Fruit fly (Drosophila melanogaster) whole organism, embryonic: ENCODE results near the gene CG12078.

Experiments
- Abd-B ChIP-seq: fragments of 200-800 bp; sonication (Bioruptor generic); optimal IDR thresholded peaks from 2 replicates; lab custom pipeline; 2018; ENCODE audit warnings: missing biosample characterization, mild to moderate bottlenecking, missing genetic modification characterization, moderate library complexity
- Ada2b ChIP-seq: fragments of 200-800 bp; sonication (Bioruptor generic); IDR thresholded peaks from 2 replicates; pipeline ENCODE4 v1.3.6; 2022; ENCODE audit warnings: missing biosample characterization, missing genetic modification characterization
- Aef1 ChIP-seq: fragments of 200-800 bp; sonication (Bioruptor generic); IDR thresholded peaks from 3 replicates; pipeline ENCODE4 v1.3.6; 2022; ENCODE audit warnings: missing biosample characterization, missing genetic modification characterization
- CG10209 ChIP-seq: fragments of 200-800 bp; sonication (Bioruptor generic); optimal IDR thresholded peaks from 3 replicates; lab custom pipeline; 2017; ENCODE audit warnings: missing biosample characterization, mild to moderate bottlenecking, missing genetic modification characterization, missing genetic modification reagents
- CG10543 ChIP-seq: fragments of 200-800 bp; sonication (Bioruptor generic); optimal IDR thresholded peaks from 3 replicates; lab custom pipeline; 2017; ENCODE audit warnings: missing biosample characterization, mild to moderate bottlenecking, missing genetic modification characterization, moderate library complexity
- CG10959 ChIP-seq: fragments of 200-800 bp; sonication (Bioruptor generic); IDR thresholded peaks from 2 replicates; pipeline ENCODE4 v1.3.6; 2022; ENCODE audit warnings: missing biosample characterization, missing genetic modification characterization
- CG11560 ChIP-seq: fragments of 200-800 bp; sonication (Bioruptor generic); IDR thresholded peaks from 3 replicates; pipeline ENCODE4 v1.3.6; 2022; ENCODE audit warnings: missing biosample characterization, missing genetic modification characterization
- CG11695 ChIP-seq: fragments of 200-800 bp; sonication (Bioruptor generic); IDR thresholded peaks from 3 replicates; pipeline ENCODE4 v1.3.6; 2022; ENCODE audit warnings: missing biosample characterization, missing genetic modification characterization
- CG13424 ChIP-seq: fragments of 200-800 bp; sonication (Bioruptor generic); optimal IDR thresholded peaks from 2 replicates; lab custom pipeline; 2019; ENCODE audit warnings: missing biosample characterization, mild to moderate bottlenecking, missing genetic modification characterization, moderate library complexity
- CG14014 ChIP-seq: fragments of 200-800 bp; sonication (Bioruptor generic); IDR thresholded peaks from 2 replicates; pipeline ENCODE4 v1.3.6; 2022; ENCODE audit warnings: missing biosample characterization, missing genetic modification characterization
- CG15514 ChIP-seq: fragments of 200-800 bp; sonication (Bioruptor generic); optimal IDR thresholded peaks from 3 replicates; lab custom pipeline; 2017; ENCODE audit warnings: missing biosample characterization, missing genetic modification characterization, mild to moderate bottlenecking, moderate library complexity, missing genetic modification reagents
- CG16813 ChIP-seq: fragments of 200-800 bp; sonication (Bioruptor generic); IDR thresholded peaks from 3 replicates; pipeline ENCODE4 v1.3.6; 2022; ENCODE audit warnings: missing biosample characterization, missing genetic modification characterization; ENCODE audit not compliant: partially characterized antibody
- CG1832 ChIP-seq: fragments of 200-800 bp; sonication (Bioruptor generic); optimal IDR thresholded peaks from 2 replicates; lab custom pipeline; 2017; ENCODE audit warnings: missing biosample characterization, mild to moderate bottlenecking, missing genetic modification characterization, inconsistent platforms
- CG2120 ChIP-seq: fragments of 200-800 bp; sonication (Bioruptor generic); optimal IDR thresholded peaks from 3 replicates; lab custom pipeline; 2016; ENCODE audit warnings: missing biosample characterization, missing genetic modification characterization
- CG2199 ChIP-seq: fragments of 200-800 bp; sonication (Bioruptor generic); IDR thresholded peaks from 3 replicates; pipeline ENCODE4 v1.3.6; 2022; ENCODE audit warnings: missing biosample characterization, missing genetic modification characterization
- CG30020 ChIP-seq: fragments of 200-800 bp; optimal IDR thresholded peaks from 2 replicates; lab custom pipeline; 2019; ENCODE audit warnings: missing biosample characterization, mild to moderate bottlenecking, missing genetic modification characterization, moderate library complexity
- CG4854 ChIP-seq: fragments of 200-800 bp; sonication (Bioruptor generic); optimal IDR thresholded peaks from 2 replicates; lab custom pipeline; 2016; ENCODE audit warnings: missing biosample characterization, missing genetic modification characterization, inconsistent platforms
- CG6689 ChIP-seq: fragments of 200-800 bp; sonication (Bioruptor generic); IDR thresholded peaks from 2 replicates; pipeline ENCODE4 v1.3.6; 2022; ENCODE audit warnings: missing biosample characterization, missing genetic modification characterization
- CG7745 ChIP-seq: fragments of 200-800 bp; sonication (Bioruptor generic); optimal IDR thresholded peaks from 2 replicates; lab custom pipeline; 2018; ENCODE audit warnings: missing biosample characterization, mild to moderate bottlenecking, missing genetic modification characterization, moderate library complexity
- CG7987 ChIP-seq: fragments of 200-800 bp; sonication (Bioruptor generic); optimal IDR thresholded peaks from 2 replicates; lab custom pipeline; 2018; ENCODE audit warnings: missing biosample characterization, mild to moderate bottlenecking, missing genetic modification characterization, moderate library complexity
- CG8281 ChIP-seq: fragments of 200-800 bp; sonication (Bioruptor generic); optimal IDR thresholded peaks from 2 replicates; lab custom pipeline; 2018; ENCODE audit warnings: missing biosample characterization, mild to moderate bottlenecking, missing genetic modification characterization, moderate library complexity
- CG9817 ChIP-seq: fragments of 200-800 bp; sonication (Bioruptor generic); optimal IDR thresholded peaks from 2 replicates; lab custom pipeline; 2018; ENCODE audit warnings: missing biosample characterization, mild to moderate bottlenecking, missing genetic modification characterization, moderate library complexity
- CTCF ChIP-seq: fragments of 200-800 bp; sonication (Bioruptor generic); optimal IDR thresholded peaks from 2 replicates; lab custom pipeline; 2017; ENCODE audit warnings: missing biosample characterization, mild to moderate bottlenecking, missing genetic modification characterization, moderate library complexity
- Dip2 ChIP-seq: fragments of 200-800 bp; sonication (Bioruptor generic); IDR thresholded peaks from 2 replicates; pipeline ENCODE4 v1.3.6; 2022; ENCODE audit warnings: missing biosample characterization, missing genetic modification characterization
- ERR ChIP-seq: fragments of 200-800 bp; sonication (Bioruptor generic); optimal IDR thresholded peaks from 2 replicates; lab custom pipeline; 2016; ENCODE audit warnings: missing biosample characterization, missing genetic modification characterization
- Hsf ChIP-seq: fragments of 200-800 bp; sonication (Bioruptor generic); optimal IDR thresholded peaks from 3 replicates; lab custom pipeline; 2016; ENCODE audit warnings: missing biosample characterization, missing genetic modification characterization
- Neu2 ChIP-seq: fragments of 200-800 bp; sonication (Bioruptor generic); optimal IDR thresholded peaks from 3 replicates; lab custom pipeline; 2016; ENCODE audit warnings: missing biosample characterization, missing genetic modification characterization, borderline replicate concordance
- Nf-YA ChIP-seq: fragments of 200-800 bp; sonication (Bioruptor generic); IDR thresholded peaks from 2 replicates; pipeline ENCODE4 v1.3.6; 2022; ENCODE audit warnings: missing biosample characterization, missing genetic modification characterization
- Oli ChIP-seq: fragments of 200-800 bp; sonication (Bioruptor generic); optimal IDR thresholded peaks from 2 replicates; lab custom pipeline; 2018; ENCODE audit warnings: missing biosample characterization, mild to moderate bottlenecking, missing genetic modification characterization, moderate library complexity
- Rfx ChIP-seq: fragments of 200-800 bp; sonication (Bioruptor generic); IDR thresholded peaks from 2 replicates; pipeline ENCODE4 v1.3.6; 2022; ENCODE audit warnings: missing biosample characterization, missing genetic modification characterization
- Scr ChIP-seq: fragments of 200-800 bp; sonication (Bioruptor generic); IDR thresholded peaks from 2 replicates; pipeline ENCODE4 v1.3.6; 2022; ENCODE audit warnings: missing biosample characterization, missing genetic modification characterization; ENCODE audit not compliant: partially characterized antibody
- Sin3A ChIP-seq: fragments of >200 bp; optimal IDR thresholded peaks from 2 replicates; lab custom pipeline; 2018
- Spps ChIP-seq: fragments of 200-800 bp; sonication (Bioruptor generic); optimal IDR thresholded peaks from 2 replicates; lab custom pipeline; 2018; ENCODE audit warnings: missing biosample characterization, mild to moderate bottlenecking, missing genetic modification characterization
- Sry-δ ChIP-seq: fragments of 200-800 bp; sonication (Bioruptor generic); optimal IDR thresholded peaks from 2 replicates; lab custom pipeline; 2016; ENCODE audit warnings: missing biosample characterization, missing genetic modification characterization
- Taf1 ChIP-seq: fragments of 200-800 bp; sonication (Bioruptor generic); IDR thresholded peaks from 2 replicates; pipeline ENCODE4 v1.3.6; 2022; ENCODE audit warnings: missing biosample characterization, missing genetic modification characterization
- ara ChIP-seq: fragments of 200-800 bp; sonication (Bioruptor generic); IDR thresholded peaks from 2 replicates; pipeline ENCODE4 v1.3.6; 2022; ENCODE audit warnings: missing biosample characterization, missing genetic modification characterization
- bigmax ChIP-seq: fragments of 200-800 bp; sonication (Bioruptor generic); optimal IDR thresholded peaks from 2 replicates; lab custom pipeline; 2018; ENCODE audit warnings: missing biosample characterization, mild to moderate bottlenecking, missing genetic modification characterization
- da ChIP-seq: fragments of 200-800 bp; sonication (Bioruptor generic); optimal IDR thresholded peaks from 2 replicates; lab custom pipeline; 2016; ENCODE audit warnings: missing biosample characterization, missing genetic modification characterization
- dmrt99B ChIP-seq: fragments of 200-800 bp; sonication (Bioruptor generic); optimal IDR thresholded peaks from 2 replicates; lab custom pipeline; 2018; ENCODE audit warnings: missing biosample characterization, mild to moderate bottlenecking, missing genetic modification characterization, moderate library complexity
- fd64A ChIP-seq: fragments of 200-800 bp; sonication (Bioruptor generic); optimal IDR thresholded peaks from 3 replicates; lab custom pipeline; 2018; ENCODE audit warnings: missing biosample characterization, mild to moderate bottlenecking, missing genetic modification characterization
- gce ChIP-seq: fragments of 200-800 bp; sonication (Bioruptor generic); IDR thresholded peaks from 3 replicates; pipeline ENCODE4 v1.3.6; 2022; ENCODE audit warnings: missing biosample characterization, missing genetic modification characterization
- grn ChIP-seq: fragments of 200-800 bp; sonication (Bioruptor generic); optimal IDR thresholded peaks from 3 replicates; lab custom pipeline; 2017; ENCODE audit warnings: missing biosample characterization, missing genetic modification characterization
- gro ChIP-seq: fragments of 200-800 bp; sonication (Bioruptor generic); optimal IDR thresholded peaks from 2 replicates; lab custom pipeline; 2016; ENCODE audit warnings: missing biosample characterization, missing genetic modification characterization
- jumu ChIP-seq: fragments of 200-800 bp; sonication (Bioruptor generic); optimal IDR thresholded peaks from 3 replicates; lab custom pipeline; 2016; ENCODE audit warnings: missing biosample characterization, missing genetic modification characterization
- knrl ChIP-seq: fragments of 200-800 bp; sonication (Bioruptor generic); IDR thresholded peaks from 3 replicates; pipeline ENCODE4 v1.3.6; 2022; ENCODE audit warnings: missing biosample characterization, missing genetic modification characterization; ENCODE audit not compliant: partially characterized antibody
- lilli ChIP-seq: fragments of 200-800 bp; sonication (Bioruptor generic); optimal IDR thresholded peaks from 3 replicates; lab custom pipeline; 2016; ENCODE audit warnings: missing biosample characterization, missing genetic modification characterization
- pb ChIP-seq: fragments of 200-800 bp; sonication (Bioruptor generic); optimal IDR thresholded peaks from 3 replicates; lab custom pipeline; 2016; ENCODE audit warnings: missing biosample characterization, missing genetic modification characterization
- pros ChIP-seq: fragments of 200-800 bp; sonication (Bioruptor generic); optimal IDR thresholded peaks from 3 replicates; lab custom pipeline; 2019; ENCODE audit warnings: missing biosample characterization, mild to moderate bottlenecking, missing genetic modification characterization, moderate library complexity
- psq ChIP-seq: fragments of 200-800 bp; sonication (Bioruptor generic); optimal IDR thresholded peaks from 2 replicates; lab custom pipeline; 2017; ENCODE audit warnings: missing biosample characterization, missing genetic modification characterization
- repo ChIP-seq: fragments of 200-800 bp; sonication (Bioruptor generic); optimal IDR thresholded peaks from 2 replicates; lab custom pipeline; 2016; ENCODE audit warnings: missing biosample characterization, missing genetic modification characterization
- rib ChIP-seq: fragments of 200-800 bp; sonication (Bioruptor generic); IDR thresholded peaks from 2 replicates; pipeline ENCODE4 v1.3.6; 2022; ENCODE audit warnings: missing biosample characterization, missing genetic modification characterization
- unpg ChIP-seq: fragments of 200-800 bp; sonication (Bioruptor generic); optimal IDR thresholded peaks from 3 replicates; lab custom pipeline; 2018; ENCODE audit warnings: missing biosample characterization, mild to moderate bottlenecking, missing genetic modification characterization, moderate library complexity

CG12078 gene

dm6 chr3L:3197464-3197863, 46.6 kb downstream of the CG12078 start, which contains the start of gene CG14966 (continued):
- TF ChIP-seq lilli (GFP tag; lab: Kevin White, UChicago) (peak; percentile 56), CG10959 (GFP tag; lab: Robert Waterston, UW) (no peak), Sry-δ (GFP tag; lab: Kevin White, UChicago) (peak; percentile 96), CG7987 (GFP tag; lab: Kevin White, UChicago) (peak; percentile 2), gce (GFP tag; lab: Robert Waterston, UW) (no peak), CG7745 (tag; lab: Kevin White, UChicago) (no peak), CG13424 (tag; lab: Kevin White, UChicago) (peak; percentile 31), rib (peak; percentile 65), ara (GFP tag; lab: Robert Waterston, UW) (no peak), Dip2 (GFP tag; lab: Robert Waterston, UW) (no peak), Rfx (GFP tag; lab: Robert Waterston, UW) (peak; percentile 73), CG9817 (tag; lab: Kevin White, UChicago) (peak; percentile 6), Scr (GFP tag; lab: Robert Waterston, UW) (peak; percentile 89), jumu (GFP tag; lab: Kevin White, UChicago) (peak; percentile 9), da (GFP tag; lab: Kevin White, UChicago) (no peak), Spps (tag; lab: Kevin White, UChicago) (no peak), Abd-B (no peak), pb (GFP tag; lab: Kevin White, UChicago) (no peak), psq (no peak), Aef1 (GFP tag; lab: Robert Waterston, UW) (no peak), CG4854 (GFP tag; lab: Kevin White, UChicago) (peak; percentile 19), CG16813 (GFP tag; lab: Robert Waterston, UW) (peak; percentile 91), CTCF (peak; percentile 72), Hsf (peak; percentile 15), CG8281 (tag; lab: Kevin White, UChicago) (no peak), Ada2b (GFP tag; lab: Robert Waterston, UW) (0 out of 2 replicates have a peak, but pooled peaks have one; percentile 28), CG10543 (GFP tag; lab: Kevin White, UChicago) (peak; percentile 13), bigmax (GFP tag; lab: Kevin White, UChicago) (peak; percentile 8), CG10209 (GFP tag; lab: Kevin White, UChicago) (no peak), Oli (tag; lab: Kevin White, UChicago) (no peak), CG11695 (GFP tag; lab: Robert Waterston, UW) (no peak), CG14014 (GFP tag; lab: Robert Waterston, UW) (peak; percentile 57; the same call in 1 of the 2 replicates), Neu2 (GFP tag; lab: Kevin White, UChicago) (no peak), CG6689 (GFP tag; lab: Robert Waterston, UW) (no peak), CG1832 (GFP tag; lab: Kevin White, UChicago) (no peak), pros (GFP tag; lab: Kevin White, UChicago) (no peak), Sin3A (peak; percentile 24), CG15514 (GFP tag; lab: Kevin White, UChicago) (peak; percentile 83), Nf-YA (GFP tag; lab: Robert Waterston, UW) (no peak), dmrt99B (no peak), unpg (GFP tag; lab: Kevin White, UChicago) (peak; percentile 4), CG30020 (tag; lab: Kevin White, UChicago) (peak; percentile 42), fd64A (GFP tag; lab: Kevin White, UChicago) (no peak), gro (GFP tag; lab: Kevin White, UChicago) (peak; percentile 58), CG2199 (GFP tag; lab: Robert Waterston, UW) (peak; percentile 22; the same call in 2 of the 3 replicates), grn (peak; percentile 11), repo (GFP tag; lab: Kevin White, UChicago) (no peak), CG2120 (GFP tag; lab: Kevin White, UChicago) (peak; percentile 66), CG11560 (0 out of 3 replicates have a peak, but pooled peaks have one; percentile 42), knrl (GFP tag; lab: Robert Waterston, UW) (peak; percentile 88), ERR (GFP tag; lab: Kevin White, UChicago) (peak; percentile 25), Taf1 (no peak)
